Fruit fly (Drosophila melanogaster): ENCODE data around the gene RabGGTb.

The RabGGTb gene

DNA sequence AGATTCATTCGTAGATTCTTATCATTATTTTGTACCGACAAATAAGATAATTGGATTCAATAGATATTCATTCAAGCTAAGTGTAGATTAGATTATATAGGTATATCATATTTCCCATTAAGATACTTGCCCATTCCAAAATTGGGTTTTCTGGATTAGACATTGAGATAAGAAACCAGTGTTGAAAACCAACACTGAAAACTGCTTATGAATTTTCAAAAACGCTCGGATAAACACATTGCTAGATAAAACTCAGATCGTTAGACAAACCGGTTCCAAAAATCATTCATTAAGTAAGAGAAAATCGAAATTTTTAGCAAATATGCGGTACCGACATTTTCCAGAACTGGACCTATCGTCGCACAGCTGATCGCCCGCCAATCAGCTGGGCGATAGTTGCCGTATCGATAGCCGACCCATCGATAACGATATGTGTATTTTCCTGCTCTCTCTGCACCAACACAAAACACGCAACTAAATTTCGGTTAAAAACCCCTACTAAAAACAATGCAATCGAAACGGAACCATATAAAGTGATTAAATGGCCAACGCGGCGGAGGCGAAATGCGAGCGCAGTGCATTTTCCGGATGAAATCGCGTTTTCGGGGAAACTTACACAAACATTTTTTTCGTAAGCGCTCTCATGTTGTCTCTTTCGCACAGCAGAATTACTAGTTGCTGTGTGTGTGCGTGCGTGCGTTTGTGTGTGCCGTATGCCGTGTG is 6.8 kb downstream of the RabGGTb start, which contains the start of the genes NTPase and lilli (continued):
- TF ChIP-seq Fer1 (GFP tag; optimal IDR thresholded peaks at IDR 0.05) (peak; percentile 41), CG1832 (GFP tag; optimal IDR thresholded peaks at IDR 0.05) (peak; percentile 81), CG16779 (GFP tag; IDR thresholded peaks at IDR 0.05) (no peak), ftz-f1 (GFP tag; optimal IDR thresholded peaks at IDR 0.05) (no peak), Deaf1 (tag; optimal IDR thresholded peaks at IDR 0.05) (no peak), wek (GFP tag; optimal IDR thresholded peaks at IDR 0.05) (peak; percentile 14), ato (GFP tag; IDR thresholded peaks at IDR 0.05; ENCODE audit: partially characterized antibody) (peak; percentile 88), CG17361 (GFP tag; IDR thresholded peaks at IDR 0.05) (peak; percentile 60; the same call in 2 of the 3 replicates), Fer3 (tag; optimal IDR thresholded peaks at IDR 0.05) (no peak), sima (GFP tag; optimal IDR thresholded peaks at IDR 0.05) (no peak), slou (GFP tag; optimal IDR thresholded peaks at IDR 0.05) (no peak), CG10959 (GFP tag; IDR thresholded peaks at IDR 0.05) (peak; percentile 31; the same call in 1 of the 2 replicates), tup (GFP tag; optimal IDR thresholded peaks at IDR 0.05) (peak; percentile 61), TFAM (GFP tag; optimal IDR thresholded peaks at IDR 0.05) (no peak), ems (GFP tag; optimal IDR thresholded peaks at IDR 0.05) (peak; percentile 71), chm (GFP tag; IDR thresholded peaks at IDR 0.05) (peak; percentile 70), sna (GFP tag; IDR thresholded peaks at IDR 0.05; ENCODE audit: partially characterized antibody) (peak; percentile 89), CG4854 (GFP tag; optimal IDR thresholded peaks at IDR 0.05) (peak; percentile 72), otp (GFP tag; IDR thresholded peaks at IDR 0.05) (no peak), kni (GFP tag; optimal IDR thresholded peaks at IDR 0.05) (no peak), tgo (GFP tag; IDR thresholded peaks at IDR 0.05) (peak; percentile 36; the same call in 1 of the 3 replicates), Hr39 (optimal IDR thresholded peaks at IDR 0.05) (no peak), cad (GFP tag; optimal IDR thresholded peaks at IDR 0.05) (no peak), CG15479 (GFP tag; optimal IDR thresholded peaks at IDR 0.05) (peak; percentile 50), CG13894 (tag; optimal IDR thresholded peaks at IDR 0.05) (peak; percentile 9), exex (tag; optimal IDR thresholded peaks at IDR 0.05) (no peak), Pdp1 (GFP tag; optimal IDR thresholded peaks at IDR 0.05) (peak; percentile 84), ewg (GFP tag; optimal IDR thresholded peaks at IDR 0.05) (no peak), Ssrp (tag; optimal IDR thresholded peaks at IDR 0.05) (peak; percentile 26), Tbp (GFP tag; optimal IDR thresholded peaks at IDR 0.05) (no peak), CG18476 (GFP tag; optimal IDR thresholded peaks at IDR 0.05) (peak; percentile 37), toy (GFP tag; IDR thresholded peaks at IDR 0.05) (no peak), CG10654 (GFP tag; optimal IDR thresholded peaks at IDR 0.05) (peak; percentile 48), CG2889 (GFP tag; IDR thresholded peaks at IDR 0.05) (0 out of 3 replicates have a peak, but pooled peaks have one; percentile 29), CG11504 (tag; optimal IDR thresholded peaks at IDR 0.05) (peak; percentile 15), Taf1 (GFP tag; IDR thresholded peaks at IDR 0.05) (no peak), Hey (tag; optimal IDR thresholded peaks at IDR 0.05) (no peak), CG2120 (GFP tag; optimal IDR thresholded peaks at IDR 0.05) (peak; percentile 60), HLH54F (GFP tag; optimal IDR thresholded peaks at IDR 0.05) (peak; percentile 74), CG4282 (GFP tag; optimal IDR thresholded peaks at IDR 0.05) (no peak), ttk (GFP tag; IDR thresholded peaks at IDR 0.05) (peak; percentile 59; the same call in 1 of the 2 replicates), CG4707 (GFP tag; optimal IDR thresholded peaks at IDR 0.05) (no peak), Gug (GFP tag; IDR thresholded peaks at IDR 0.05) (peak; percentile 20; the same call in 2 of the 4 replicates), gsb-n (tag; optimal IDR thresholded peaks at IDR 0.05) (peak; percentile 6), CG14667 (GFP tag; IDR thresholded peaks at IDR 0.05) (no peak), CG5953 (GFP tag; IDR thresholded peaks at IDR 0.05) (no peak), Sry-β (GFP tag; optimal IDR thresholded peaks at IDR 0.05) (no peak), Dbx (GFP tag; IDR thresholded peaks at IDR 0.05) (peak; percentile 76), CG14441 (GFP tag; IDR thresholded peaks at IDR 0.05) (peak; percentile 63), Oli (tag; optimal IDR thresholded peaks at IDR 0.05) (no peak)

Measured in whole organism, embryonic.